Worm (Caenorhabditis elegans) whole organism, L3 larva: ENCODE measurements around the gene T01H3.2.

Experiments
- ama-1 ChIP-seq: fragments of 150-350 bp; optimal IDR thresholded peaks from 2 replicates; lab custom pipeline; 2018
- daf-12 ChIP-seq: fragments of 150-350 bp; optimal IDR thresholded peaks from 2 replicates; lab custom pipeline; 2014; ENCODE audit warnings: missing biosample characterization, missing genetic modification reagents, missing genetic modification characterization
- elt-2 ChIP-seq: sonication (generic microtip); optimal IDR thresholded peaks from 2 replicates; lab custom pipeline; 2016; ENCODE audit warnings: missing genetic modification reagents, mild to moderate bottlenecking, missing genetic modification characterization, missing compliant biosample characterization
- nfya-1 ChIP-seq: sonication (generic microtip); optimal IDR thresholded peaks from 2 replicates; lab custom pipeline; 2017; ENCODE audit warnings: missing genetic modification characterization, mild to moderate bottlenecking, missing compliant biosample characterization, antibody characterized with exemption, moderate library complexity; ENCODE audit not compliant: insufficient read depth
- nhr-12 ChIP-seq: fragments of 150-350 bp; optimal IDR thresholded peaks from 2 replicates; lab custom pipeline; 2014; ENCODE audit warnings: missing biosample characterization, missing genetic modification characterization
- nhr-25 ChIP-seq: sonication (generic microtip); optimal IDR thresholded peaks from 2 replicates; lab custom pipeline; 2017; ENCODE audit warnings: missing biosample characterization, missing genetic modification characterization
- nhr-76 ChIP-seq: fragments of 150-350 bp; sonication (generic microtip); optimal IDR thresholded peaks from 5 replicates; lab custom pipeline; 2014; ENCODE audit warnings: missing biosample characterization, missing genetic modification characterization
- pha-4 ChIP-seq: fragments of 150-350 bp; optimal IDR thresholded peaks from 2 replicates; lab custom pipeline; 2014; ENCODE audit warnings: missing biosample characterization, missing genetic modification reagents, missing genetic modification characterization
- sea-2 ChIP-seq: fragments of 150-350 bp; sonication (generic microtip); optimal IDR thresholded peaks from 4 replicates; lab custom pipeline; 2014; ENCODE audit warnings: missing biosample characterization, missing genetic modification reagents, missing genetic modification characterization
- snpc-4 ChIP-seq: fragments of 150-350 bp; optimal IDR thresholded peaks from 2 replicates; lab custom pipeline; 2014; ENCODE audit warnings: missing biosample characterization, missing genetic modification characterization
- unc-62 ChIP-seq: fragments of 150-350 bp; sonication (generic microtip); optimal IDR thresholded peaks from 4 replicates; lab custom pipeline; 2014; ENCODE audit warnings: missing biosample characterization, missing genetic modification reagents, missing genetic modification characterization

DNA sequence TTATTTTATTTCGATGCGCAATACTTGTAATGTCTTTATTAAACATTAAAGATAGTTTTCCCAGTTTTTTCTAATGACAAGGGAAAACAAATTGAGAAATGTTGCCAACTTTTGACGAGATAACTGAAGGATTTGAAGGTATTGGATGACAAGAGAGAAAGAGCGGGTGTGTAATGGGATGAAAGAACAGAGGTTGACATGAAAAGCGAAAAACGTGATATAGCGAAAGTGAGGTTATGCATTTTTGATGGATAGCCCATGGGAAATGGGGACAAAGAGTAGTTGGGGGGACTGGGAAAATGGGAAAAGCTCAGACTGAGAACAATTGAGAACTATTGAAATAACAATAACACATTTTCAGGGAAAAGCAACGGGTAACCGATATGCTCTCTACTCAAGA lies 17.4 kb upstream of the T01H3.2 start:
- TF ChIP-seq elt-2 (no peak), pha-4 (no peak), unc-62 (no peak), nfya-1 (tag; lab: Kevin White, UChicago) (peak; percentile 19), nhr-25 (tag; lab: Kevin White, UChicago) (no peak), sea-2 (GFP tag; lab: Kevin White, UChicago) (no peak), nhr-12 (tag; lab: Kevin White, UChicago) (no peak), snpc-4 (tag; lab: Kevin White, UChicago) (no peak), daf-12 (tag; lab: Kevin White, UChicago) (no peak), ama-1 (lab: Kevin White, UChicago) (no peak), nhr-76 (tag; lab: Kevin White, UChicago) (no peak)
